Fruit fly (Drosophila melanogaster): ENCODE measurements around the gene ppk22.

The ppk22 gene

DNA sequence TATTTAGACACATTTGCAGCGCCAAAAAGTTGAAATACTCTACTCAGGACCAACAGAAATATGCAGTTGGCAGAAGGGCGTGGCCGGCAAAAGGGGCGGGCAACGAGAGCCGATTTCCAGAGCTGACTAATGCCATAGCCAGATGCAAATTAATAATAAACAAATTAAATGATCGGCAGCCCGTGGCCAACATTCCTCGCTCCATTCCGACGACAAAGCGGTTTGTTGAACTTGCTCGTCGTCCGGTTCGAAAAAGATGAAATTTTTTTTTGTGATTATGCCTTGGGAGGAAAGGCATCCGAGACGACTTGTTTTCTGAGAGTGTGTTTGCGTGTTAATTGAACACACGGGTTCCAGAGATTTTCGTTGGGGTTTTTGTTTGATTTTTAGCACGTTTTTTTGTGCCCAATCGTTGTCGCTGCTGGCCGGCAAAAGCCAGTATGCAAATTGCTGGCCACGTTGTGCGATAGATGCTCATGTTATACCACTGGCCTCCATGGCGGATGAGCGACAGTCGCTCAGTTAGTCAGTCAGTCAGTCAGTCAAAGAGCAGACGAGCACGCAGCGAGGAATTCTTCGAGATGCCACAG lies 29.8 kb upstream of the ppk22 start (continued):
- no peak for TF ChIP-seq stwl (tag; optimal IDR thresholded peaks at IDR 0.05)
- no peak for TF ChIP-seq CG1832 (GFP tag; optimal IDR thresholded peaks at IDR 0.05)
- TF ChIP-seq Oli (tag; optimal IDR thresholded peaks at IDR 0.05): no peak
- TF ChIP-seq jumu (GFP tag; optimal IDR thresholded peaks at IDR 0.05): no peak
- TF ChIP-seq pzg (GFP tag; optimal IDR thresholded peaks at IDR 0.05): no peak
- no peak for TF ChIP-seq CkIIα-i1 (GFP tag; IDR thresholded peaks at IDR 0.05)
- no peak for TF ChIP-seq Optix (GFP tag; IDR thresholded peaks at IDR 0.05)
- no peak for TF ChIP-seq z (GFP tag; IDR thresholded peaks at IDR 0.05)
- 0 out of 2 replicates have a peak, but pooled peaks have one; percentile 12 for TF ChIP-seq vvl (GFP tag; IDR thresholded peaks at IDR 0.05)
- no peak for TF ChIP-seq CG17385 (GFP tag; optimal IDR thresholded peaks at IDR 0.05)
- no peak for TF ChIP-seq CG18011 (GFP tag; optimal IDR thresholded peaks at IDR 0.05)
- TF ChIP-seq CG15269 (tag; optimal IDR thresholded peaks at IDR 0.05): no peak

DNA sequence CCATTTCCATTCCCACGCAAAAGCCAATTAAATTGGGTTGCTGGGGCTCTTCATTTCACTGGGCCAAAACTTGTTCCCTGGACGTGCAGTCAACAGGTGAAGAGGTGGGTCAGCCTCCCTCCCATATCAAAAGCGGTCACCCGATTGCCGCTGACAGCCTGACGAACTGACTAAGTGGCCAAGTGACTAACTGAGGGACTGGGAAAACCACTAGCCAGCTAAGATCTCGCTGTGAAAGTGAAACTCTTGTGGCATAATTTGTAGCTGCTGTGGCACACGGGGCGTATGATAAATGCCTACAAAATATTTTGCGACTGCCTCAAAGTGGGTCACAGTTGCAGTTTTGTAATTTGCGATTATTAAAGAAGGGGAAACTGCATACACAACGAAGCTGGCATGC lies 28.8 kb upstream of the ppk22 start:
- TF ChIP-seq phol (tag; optimal IDR thresholded peaks at IDR 0.05) (no peak), Blimp-1 (GFP tag; optimal IDR thresholded peaks at IDR 0.05) (peak; percentile 56), CG8281 (tag; optimal IDR thresholded peaks at IDR 0.05) (peak; percentile 82)

DNA sequence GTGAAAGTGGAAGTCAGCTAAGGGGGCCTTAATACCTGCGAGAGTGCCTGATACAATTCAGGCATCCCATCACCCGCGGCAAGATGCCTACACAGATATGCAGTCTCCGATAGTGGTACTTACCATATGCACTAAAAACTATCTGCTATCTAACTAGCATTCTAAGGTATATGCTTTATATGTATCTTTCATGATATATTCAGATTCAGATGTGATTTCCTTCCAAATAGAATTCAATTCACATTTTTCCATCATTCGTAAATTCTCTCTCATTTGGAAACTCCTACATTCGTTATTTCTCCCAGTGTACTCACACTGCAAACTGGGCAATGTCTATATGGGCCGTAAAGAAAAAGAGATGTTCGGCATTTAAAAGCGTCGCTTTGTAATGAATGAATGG lies 26.9 kb upstream of the ppk22 start:
- no peak for TF ChIP-seq nau (GFP tag; optimal IDR thresholded peaks at IDR 0.05)
- TF ChIP-seq Ptx1 (GFP tag; IDR thresholded peaks at IDR 0.05): 0 out of 2 replicates have a peak, but pooled peaks have one; percentile 16
- no peak for TF ChIP-seq CG15073 (GFP tag; optimal IDR thresholded peaks at IDR 0.05)
- TF ChIP-seq jing (GFP tag; optimal IDR thresholded peaks at IDR 0.05): no peak
- TF ChIP-seq Med (GFP tag): peak; percentile 54
- peak; percentile 58 for TF ChIP-seq Sox102F (GFP tag; optimal IDR thresholded peaks at IDR 0.05)
- TF ChIP-seq dmrt99B (tag; optimal IDR thresholded peaks at IDR 0.05): peak; percentile 57
- peak; percentile 47 for TF ChIP-seq Drgx (GFP tag; IDR thresholded peaks at IDR 0.05)
- TF ChIP-seq sens (GFP tag): peak; percentile 54
- peak; percentile 50 for TF ChIP-seq CG17359 (tag; optimal IDR thresholded peaks at IDR 0.05)
- TF ChIP-seq gce (GFP tag; IDR thresholded peaks at IDR 0.05): no peak
- TF ChIP-seq Xrp1 (GFP tag; IDR thresholded peaks at IDR 0.05): no peak
- TF ChIP-seq hbn (GFP tag; IDR thresholded peaks at IDR 0.05; ENCODE audit: partially characterized antibody): no peak
- no peak for TF ChIP-seq CG11456 (GFP tag; IDR thresholded peaks at IDR 0.05)
- TF ChIP-seq fd96Cb (tag; optimal IDR thresholded peaks at IDR 0.05): peak; percentile 7
- no peak for TF ChIP-seq ap (GFP tag; IDR thresholded peaks at IDR 0.05)
- TF ChIP-seq D (optimal IDR thresholded peaks at IDR 0.05): no peak
- no peak for TF ChIP-seq D (GFP tag; optimal IDR thresholded peaks at IDR 0.05)
- TF ChIP-seq Dip3 (GFP tag; optimal IDR thresholded peaks at IDR 0.05): no peak
- no peak for TF ChIP-seq CG9797 (GFP tag; optimal IDR thresholded peaks at IDR 0.05)
- no peak for TF ChIP-seq CG5245 (GFP tag; optimal IDR thresholded peaks at IDR 0.05)
- no peak for TF ChIP-seq Bdp1 (GFP tag; optimal IDR thresholded peaks at IDR 0.05)
- no peak for TF ChIP-seq ttk (GFP tag; IDR thresholded peaks at IDR 0.05)
- TF ChIP-seq CG16815 (GFP tag; optimal IDR thresholded peaks at IDR 0.05): no peak
- peak; percentile 17 for TF ChIP-seq CG10979 (tag; optimal IDR thresholded peaks at IDR 0.05)
- TF ChIP-seq bsh (GFP tag; optimal IDR thresholded peaks at IDR 0.05): peak in 1 of 2 experiments; percentile 26
- peak; percentile 27 for TF ChIP-seq phol (tag; optimal IDR thresholded peaks at IDR 0.05)
- TF ChIP-seq CG12299 (tag; optimal IDR thresholded peaks at IDR 0.05): no peak
- TF ChIP-seq Meics (GFP tag; optimal IDR thresholded peaks at IDR 0.05): no peak
- TF ChIP-seq ems (GFP tag; optimal IDR thresholded peaks at IDR 0.05): no peak
- TF ChIP-seq PHDP (tag; optimal IDR thresholded peaks at IDR 0.05): no peak
- no peak for TF ChIP-seq Hr3 (GFP tag; optimal IDR thresholded peaks at IDR 0.05)
- TF ChIP-seq az2 (GFP tag; optimal IDR thresholded peaks at IDR 0.05): peak; percentile 16
- TF ChIP-seq CG8388 (GFP tag; optimal IDR thresholded peaks at IDR 0.05): no peak
